Worm (Caenorhabditis elegans) whole organism, midembryonic: ENCODE measurements around the gene lgc-42.

Experiments used
- cog-1 ChIP-seq: sonication (generic microtip); optimal IDR thresholded peaks from 2 replicates; lab custom pipeline; 2016; ENCODE audit warnings: missing genetic modification characterization, missing compliant biosample characterization
- flt-1 ChIP-seq: fragments of 200-800 bp; sonication (Bioruptor generic); IDR thresholded peaks from 2 replicates; pipeline ENCODE4 v1.3.6; 2022; ENCODE audit warnings: missing genetic modification characterization, missing compliant biosample characterization
- ref-1 ChIP-seq: fragments of 200-800 bp; sonication (Bioruptor generic); conservative IDR thresholded peaks from 2 replicates; pipeline ENCODE4 v1.3.6; 2022; ENCODE audit warnings: missing genetic modification reagents, missing genetic modification characterization, missing compliant biosample characterization
- tab-1 ChIP-seq: fragments of 200-800 bp; sonication (Bioruptor generic); IDR thresholded peaks from 2 replicates; pipeline ENCODE4 v1.3.6; 2022; ENCODE audit warnings: missing genetic modification characterization, missing compliant biosample characterization
- ztf-23 ChIP-seq: fragments of 200-800 bp; sonication (Bioruptor generic); IDR thresholded peaks from 2 replicates; pipeline ENCODE4 v1.3.6; 2022; ENCODE audit warnings: missing genetic modification reagents, missing genetic modification characterization, missing compliant biosample characterization

DNA sequence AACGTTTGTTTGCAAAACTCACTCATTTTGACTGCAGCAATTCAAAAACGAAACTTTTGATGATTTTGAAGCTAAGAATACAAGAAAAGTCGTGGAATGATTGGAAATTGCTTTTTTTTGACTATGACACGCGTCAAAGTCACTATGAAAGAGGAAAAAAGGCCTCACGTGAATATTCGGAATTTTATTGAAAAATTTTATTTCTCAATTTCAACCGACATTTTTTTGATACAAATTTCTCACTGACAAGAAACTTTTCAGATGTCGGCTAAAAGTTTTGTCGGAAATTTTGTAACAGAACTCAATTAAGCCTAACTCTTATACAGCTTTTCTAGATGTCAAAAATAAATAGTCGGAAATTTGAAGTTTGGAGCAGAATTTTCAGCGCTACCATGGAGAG lies 27.2 kb upstream of the lgc-42 start, which contains the start of gene R155.5:
- TF ChIP-seq tab-1 (GFP tag; lab: Robert Waterston, UW) (no peak), flt-1 (no peak), cog-1 (tag; lab: Kevin White, UChicago) (no peak), ref-1 (no peak), ztf-23 (no peak)
